Worm (Caenorhabditis elegans): ENCODE results near the gene C13C4.7.

The C13C4.7 gene

DNA sequence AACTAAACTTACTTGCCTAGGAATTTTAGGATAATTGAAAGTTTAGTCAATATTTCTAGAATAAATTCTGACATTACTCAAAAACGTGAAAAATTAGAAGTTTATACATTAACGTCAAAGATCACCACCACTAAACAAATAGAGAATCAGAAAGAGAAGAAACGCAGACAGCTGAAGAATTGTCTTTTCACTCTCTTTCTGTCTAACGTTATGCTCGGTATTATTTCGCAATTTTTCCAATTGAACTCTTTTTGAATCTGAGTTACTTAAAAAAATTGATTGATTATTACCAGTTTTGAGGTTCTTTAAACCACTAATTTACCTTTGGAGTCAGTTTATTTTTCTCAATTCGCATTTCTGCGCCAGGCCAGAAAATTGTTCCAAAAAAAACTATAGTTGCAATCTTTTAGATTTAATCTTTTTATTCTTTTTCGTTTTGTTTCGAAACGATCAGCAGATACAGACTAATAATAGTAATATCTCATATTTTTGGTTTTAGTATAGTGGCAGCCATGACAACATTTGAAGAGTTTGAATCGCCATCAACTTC lies 19.4 kb downstream of the C13C4.7 start, which contains the start of gene nhr-154:
Gene nhr-154, plus strand, starts transcription at position 500 of the 550 bp plus-strand sequence.
- no peak for TF ChIP-seq aly-1 (tag; optimal IDR thresholded peaks at IDR 0.05)
- TF ChIP-seq sea-1 (GFP tag; conservative IDR thresholded peaks at IDR 0.05), result no peak
- TF ChIP-seq tra-4 (tag; optimal IDR thresholded peaks at IDR 0.05), result no peak
- no peak for TF ChIP-seq tbx-11 (GFP tag; IDR thresholded peaks at IDR 0.05)
- TF ChIP-seq F13C5.2 (tag; optimal IDR thresholded peaks at IDR 0.05), result no peak
- no peak for TF ChIP-seq pes-1 (GFP tag; IDR thresholded peaks at IDR 0.05)

ce11 chrV:12098123-12098522 lies 22.2 kb downstream of the C13C4.7 start, which contains the start of gene nhr-209:
Gene nhr-209 (plus strand): TSS chrV:12098149.
- TF ChIP-seq tbx-37 (GFP tag; conservative IDR thresholded peaks at IDR 0.05) (no peak), sea-1 (GFP tag; conservative IDR thresholded peaks at IDR 0.05) (no peak), hmbx-1 (tag; optimal IDR thresholded peaks at IDR 0.05) (no peak), aly-1 (tag; optimal IDR thresholded peaks at IDR 0.05) (no peak), ceh-36 (tag; optimal IDR thresholded peaks at IDR 0.05) (no peak), B0310.2 (tag; optimal IDR thresholded peaks at IDR 0.05) (no peak), ets-7 (tag; optimal IDR thresholded peaks at IDR 0.05) (no peak), hnd-1 (tag; optimal IDR thresholded peaks at IDR 0.05) (no peak), F13C5.2 (tag; optimal IDR thresholded peaks at IDR 0.05) (no peak), scrt-1 (GFP tag; IDR thresholded peaks at IDR 0.05) (no peak), tra-4 (tag; optimal IDR thresholded peaks at IDR 0.05) (no peak), hmg-4 (GFP tag; optimal IDR thresholded peaks at IDR 0.05) (no peak), tbx-11 (GFP tag; IDR thresholded peaks at IDR 0.05) (no peak)

DNA sequence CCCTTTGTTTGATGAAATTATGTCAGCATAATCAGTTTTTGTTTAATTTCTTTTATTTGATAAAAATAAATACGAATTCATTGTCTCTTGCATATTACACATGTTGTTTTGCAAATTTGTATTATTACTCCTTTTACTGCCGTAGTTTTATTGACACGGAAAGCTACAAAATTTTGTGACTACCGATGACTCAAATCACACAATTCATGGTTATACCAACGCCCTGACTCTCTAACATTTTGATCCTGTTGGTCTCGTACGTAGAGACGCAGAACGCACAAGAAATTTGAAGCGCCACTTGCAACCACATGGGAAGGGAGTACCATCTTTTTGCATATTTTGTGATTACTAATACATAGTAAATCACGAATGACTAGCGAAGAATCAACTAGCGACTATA lies 24.4 kb downstream of the C13C4.7 start, which contains the start of gene nhr-207:
Gene nhr-207, plus strand, starts transcription at position 282 of the 400 bp plus-strand sequence.
- TF ChIP-seq hmbx-1 (tag; optimal IDR thresholded peaks at IDR 0.05) (no peak), ceh-36 (tag; optimal IDR thresholded peaks at IDR 0.05) (no peak), tbx-37 (GFP tag; conservative IDR thresholded peaks at IDR 0.05) (no peak), flt-1 (GFP tag; IDR thresholded peaks at IDR 0.05) (no peak), F13C5.2 (tag; optimal IDR thresholded peaks at IDR 0.05) (no peak), ceh-13 (GFP tag; optimal IDR thresholded peaks at IDR 0.05) (no peak), pes-1 (GFP tag; IDR thresholded peaks at IDR 0.05) (no peak), tra-4 (tag; optimal IDR thresholded peaks at IDR 0.05) (no peak), hnd-1 (tag; optimal IDR thresholded peaks at IDR 0.05) (no peak), aly-1 (tag; optimal IDR thresholded peaks at IDR 0.05) (no peak)

DNA sequence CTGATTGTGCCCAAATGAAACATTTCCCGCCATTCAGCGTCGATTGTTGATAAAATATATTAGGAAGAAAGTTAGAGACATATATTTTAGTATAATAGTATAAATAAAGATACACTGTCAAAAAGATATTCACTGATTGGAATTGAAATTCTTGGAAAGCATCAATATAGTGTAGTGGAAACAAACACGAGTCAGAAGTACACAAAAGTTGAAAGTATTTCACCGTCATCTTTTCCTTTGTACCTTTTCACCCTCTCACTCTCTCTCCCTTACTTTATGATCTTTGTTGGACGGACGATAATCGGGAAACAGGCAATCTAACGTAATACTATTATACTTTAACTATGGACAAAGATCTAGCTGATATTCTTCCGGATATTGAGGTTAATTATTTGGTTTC lies 26.3 kb downstream of the C13C4.7 start, which contains the start of gene nhr-208:
Gene nhr-208, plus strand, starts transcription at position 288 of the 400 bp plus-strand sequence.
- TF ChIP-seq tbx-37 (GFP tag; conservative IDR thresholded peaks at IDR 0.05), result no peak
- TF ChIP-seq sea-1 (GFP tag; conservative IDR thresholded peaks at IDR 0.05), result no peak
- TF ChIP-seq ceh-13 (GFP tag; optimal IDR thresholded peaks at IDR 0.05), result no peak

- no peak for TF ChIP-seq sea-1 (GFP tag; conservative IDR thresholded peaks at IDR 0.05)
- TF ChIP-seq flt-1 (GFP tag; IDR thresholded peaks at IDR 0.05), result no peak
- TF ChIP-seq B0310.2 (tag; optimal IDR thresholded peaks at IDR 0.05), result no peak
- no peak for TF ChIP-seq tbx-11 (GFP tag; IDR thresholded peaks at IDR 0.05)
- no peak for TF ChIP-seq hmbx-1 (tag; optimal IDR thresholded peaks at IDR 0.05)
- no peak for TF ChIP-seq ama-1 (optimal IDR thresholded peaks at IDR 0.05)
- TF ChIP-seq ets-7 (tag; optimal IDR thresholded peaks at IDR 0.05), result no peak
- no peak for TF ChIP-seq tbx-37 (GFP tag; conservative IDR thresholded peaks at IDR 0.05)
Measured at ce11 chrV:12091759-12092158, 28.5 kb downstream of the C13C4.7 start, which contains the start of gene nhr-206. Gene nhr-206 (plus strand): TSS chrV:12092006.

DNA sequence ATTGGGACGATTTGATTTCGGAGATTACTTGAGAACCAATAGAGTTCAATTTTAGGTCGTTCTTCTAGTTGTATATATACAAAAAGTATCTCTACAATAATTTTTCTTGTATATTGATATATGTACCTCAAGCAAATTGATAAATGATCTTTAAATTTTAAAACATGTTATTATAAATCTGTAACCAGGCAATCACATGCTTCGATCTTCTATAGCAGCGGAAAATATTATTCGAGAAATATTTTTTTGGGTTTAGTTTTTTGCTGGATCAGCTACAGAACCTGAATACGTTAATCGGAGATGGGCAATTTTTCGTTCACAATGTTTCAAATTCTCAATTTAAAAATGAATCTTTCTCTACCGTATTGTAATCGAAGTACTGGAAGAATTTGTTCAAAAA lies 31.5 kb downstream of the C13C4.7 start, which contains the start of gene R07B7.12:
Gene R07B7.12, plus strand, starts transcription at position 301 of the 400 bp plus-strand sequence.
- no peak for TF ChIP-seq pes-1 (GFP tag; IDR thresholded peaks at IDR 0.05)
- no peak for TF ChIP-seq scrt-1 (GFP tag; IDR thresholded peaks at IDR 0.05)
- TF ChIP-seq ceh-13 (GFP tag; optimal IDR thresholded peaks at IDR 0.05), result no peak
- no peak for TF ChIP-seq tbx-37 (GFP tag; conservative IDR thresholded peaks at IDR 0.05)
- TF ChIP-seq ceh-36 (tag; optimal IDR thresholded peaks at IDR 0.05), result no peak
- no peak for TF ChIP-seq tbx-11 (GFP tag; IDR thresholded peaks at IDR 0.05)
- TF ChIP-seq ama-1 (optimal IDR thresholded peaks at IDR 0.05), result no peak
- no peak for TF ChIP-seq ets-7 (tag; optimal IDR thresholded peaks at IDR 0.05)
- no peak for TF ChIP-seq tra-4 (tag; optimal IDR thresholded peaks at IDR 0.05)
- no peak for TF ChIP-seq sea-1 (GFP tag; conservative IDR thresholded peaks at IDR 0.05)
- no peak for TF ChIP-seq flt-1 (GFP tag; IDR thresholded peaks at IDR 0.05)
- no peak for TF ChIP-seq hmg-4 (GFP tag; optimal IDR thresholded peaks at IDR 0.05)

ce11 chrV:12086934-12087333 lies 33.3 kb downstream of the C13C4.7 start, which contains the start of gene gana-1:
Gene gana-1 (plus strand): TSS chrV:12087234.
- TF ChIP-seq sea-1 (GFP tag; conservative IDR thresholded peaks at IDR 0.05) (no peak), tra-4 (tag; optimal IDR thresholded peaks at IDR 0.05) (no peak), hmg-4 (GFP tag; optimal IDR thresholded peaks at IDR 0.05) (no peak), scrt-1 (GFP tag; IDR thresholded peaks at IDR 0.05) (no peak), tbx-11 (GFP tag; IDR thresholded peaks at IDR 0.05) (no peak), flt-1 (GFP tag; IDR thresholded peaks at IDR 0.05) (no peak)

ce11 chrV:12085867-12086634 lies 34.2 kb downstream of the C13C4.7 start:
- no peak for TF ChIP-seq flt-1 (GFP tag; IDR thresholded peaks at IDR 0.05)
- TF ChIP-seq F13C5.2 (tag; optimal IDR thresholded peaks at IDR 0.05), result no peak
- no peak for TF ChIP-seq B0310.2 (tag; optimal IDR thresholded peaks at IDR 0.05)
- TF ChIP-seq hmbx-1 (tag; optimal IDR thresholded peaks at IDR 0.05), result no peak
- TF ChIP-seq ets-7 (tag; optimal IDR thresholded peaks at IDR 0.05), result no peak
- TF ChIP-seq aly-1 (tag; optimal IDR thresholded peaks at IDR 0.05), result no peak
- TF ChIP-seq hnd-1 (tag; optimal IDR thresholded peaks at IDR 0.05), result no peak
- TF ChIP-seq hmg-4 (GFP tag; optimal IDR thresholded peaks at IDR 0.05), result no peak
- TF ChIP-seq tra-4 (tag; optimal IDR thresholded peaks at IDR 0.05), result no peak
- no peak for TF ChIP-seq ceh-13 (GFP tag; optimal IDR thresholded peaks at IDR 0.05)
- no peak for TF ChIP-seq pes-1 (GFP tag; IDR thresholded peaks at IDR 0.05)
- no peak for TF ChIP-seq tbx-37 (GFP tag; conservative IDR thresholded peaks at IDR 0.05)
- no peak for TF ChIP-seq scrt-1 (GFP tag; IDR thresholded peaks at IDR 0.05)
- no peak for TF ChIP-seq ceh-36 (tag; optimal IDR thresholded peaks at IDR 0.05)
- TF ChIP-seq ama-1 (optimal IDR thresholded peaks at IDR 0.05), result no peak
- no peak for TF ChIP-seq sea-1 (GFP tag; conservative IDR thresholded peaks at IDR 0.05)
